Worm (Caenorhabditis elegans) whole organism, L4 larva: Measurements from ENCODE around the gene gex-5.

Source experiments
- F10B5.3 ChIP-seq: sonication (generic microtip); optimal IDR thresholded peaks from 2 replicates; lab custom pipeline; 2016; ENCODE audit warnings: mild to moderate bottlenecking, missing genetic modification characterization, missing compliant biosample characterization
- F26F4.8 ChIP-seq: fragments of 200-800 bp; sonication (Bioruptor generic); conservative IDR thresholded peaks from 2 replicates; pipeline ENCODE4 v1.3.6; 2022; ENCODE audit warnings: missing genetic modification characterization, missing compliant biosample characterization
- F44E2.7 ChIP-seq: fragments of 200-800 bp; sonication (Bioruptor generic); IDR thresholded peaks from 2 replicates; pipeline ENCODE4 v2.1.2; 2022; ENCODE audit warnings: missing genetic modification characterization, missing compliant biosample characterization
- T20F7.1 ChIP-seq: fragments of 200-800 bp; sonication (Bioruptor generic); optimal IDR thresholded peaks from 2 replicates; lab custom pipeline; 2018; ENCODE audit warnings: mild to moderate bottlenecking, missing genetic modification characterization, missing compliant biosample characterization
- Y105C5A.15 ChIP-seq: fragments of 200-800 bp; sonication (Bioruptor generic); IDR thresholded peaks from 2 replicates; pipeline ENCODE4 v1.3.6; 2022; ENCODE audit warnings: missing genetic modification characterization, missing compliant biosample characterization
- ZK546.5 ChIP-seq, 2 experiments: sonication (generic microtip); optimal IDR thresholded peaks; 2 replicates each; lab custom pipeline; 2017; ENCODE audit warnings: missing biosample characterization in 2 of 2, missing genetic modification characterization in 2 of 2
- aha-1 ChIP-seq: fragments of 150-350 bp; peaks from one replicate; lab custom pipeline; 2014; ENCODE audit warnings: missing biosample characterization, missing genetic modification characterization
- ama-1 ChIP-seq: fragments of 150-350 bp; optimal IDR thresholded peaks from 2 replicates; lab custom pipeline; 2014; ENCODE audit warnings: inconsistent platforms, mixed read lengths
- arid-1 ChIP-seq: fragments of 200-800 bp; sonication (Bioruptor generic); conservative IDR thresholded peaks from 2 replicates; pipeline ENCODE4 v1.3.6; 2022; ENCODE audit warnings: missing genetic modification reagents, missing genetic modification characterization, missing compliant biosample characterization
- attf-4 ChIP-seq: sonication (generic microtip); optimal IDR thresholded peaks from 3 replicates; lab custom pipeline; 2017; ENCODE audit warnings: missing biosample characterization, missing genetic modification characterization
- ceh-32 ChIP-seq: sonication (generic microtip); optimal IDR thresholded peaks from 2 replicates; lab custom pipeline; 2016; ENCODE audit warnings: mild to moderate bottlenecking, missing genetic modification characterization, missing compliant biosample characterization; ENCODE audit not compliant: poor library complexity
- ceh-62 ChIP-seq: sonication (generic microtip); optimal IDR thresholded peaks from 2 replicates; lab custom pipeline; 2017; ENCODE audit warnings: missing biosample characterization, missing genetic modification characterization
- cey-2 ChIP-seq: sonication (generic microtip); optimal IDR thresholded peaks from 3 replicates; lab custom pipeline; 2017; ENCODE audit warnings: missing genetic modification characterization, mild to moderate bottlenecking, missing compliant biosample characterization, antibody characterized with exemption, borderline replicate concordance; ENCODE audit not compliant: insufficient read depth
- daf-16 ChIP-seq, 3 experiments: sonication (generic microtip); optimal IDR thresholded peaks; 2 replicates each; lab custom pipeline; 2016 to 2017; ENCODE audit warnings: missing genetic modification characterization in 3 of 3, missing genetic modification reagents in 3 of 3, mild to moderate bottlenecking in 2 of 3, missing compliant biosample characterization in 2 of 3, missing biosample characterization in 1 of 3, moderate library complexity in 1 of 3
- daf-19 ChIP-seq: fragments of 200-800 bp; sonication (Bioruptor generic); conservative IDR thresholded peaks from 2 replicates; pipeline ENCODE4 v1.3.6; 2022; ENCODE audit warnings: missing genetic modification characterization, missing compliant biosample characterization
- daf-8 ChIP-seq: fragments of 200-800 bp; sonication (Bioruptor generic); IDR thresholded peaks from 2 replicates; pipeline ENCODE4 v1.3.6; 2022; ENCODE audit warnings: missing genetic modification characterization, missing compliant biosample characterization
- dmd-6 ChIP-seq: fragments of 200-800 bp; sonication (Bioruptor generic); IDR thresholded peaks from 2 replicates; pipeline ENCODE4 v1.3.6; 2022; ENCODE audit warnings: missing genetic modification reagents, missing genetic modification characterization, missing compliant biosample characterization
- dpl-1 ChIP-seq: fragments of 150-350 bp; optimal IDR thresholded peaks from 2 replicates; lab custom pipeline; 2014; ENCODE audit warnings: missing biosample characterization, missing genetic modification reagents, missing genetic modification characterization
- duxl-1 ChIP-seq: sonication (generic microtip); optimal IDR thresholded peaks from 2 replicates; lab custom pipeline; 2016; ENCODE audit warnings: mild to moderate bottlenecking, missing genetic modification characterization, moderate library complexity, missing compliant biosample characterization; ENCODE audit not compliant: poor library complexity
- fkh-10 ChIP-seq: fragments of 150-350 bp; optimal IDR thresholded peaks from 2 replicates; lab custom pipeline; 2014; ENCODE audit warnings: missing biosample characterization, missing genetic modification reagents, missing genetic modification characterization
- fos-1 ChIP-seq: fragments of 150-350 bp; optimal IDR thresholded peaks from 2 replicates; lab custom pipeline; 2014; ENCODE audit warnings: missing biosample characterization, missing genetic modification characterization
- gei-8 ChIP-seq: fragments of 200-800 bp; sonication (Bioruptor generic); optimal IDR thresholded peaks from 2 replicates; lab custom pipeline; 2018; ENCODE audit warnings: mild to moderate bottlenecking, missing genetic modification characterization, missing compliant biosample characterization
- hlh-11 ChIP-seq: fragments of 200-800 bp; sonication (Bioruptor generic); optimal IDR thresholded peaks from 2 replicates; lab custom pipeline; 2018; ENCODE audit warnings: mild to moderate bottlenecking, missing genetic modification characterization, missing compliant biosample characterization
- hlh-30 ChIP-seq: sonication (generic microtip); optimal IDR thresholded peaks from 2 replicates; lab custom pipeline; 2017; ENCODE audit warnings: antibody characterized with exemption, mild to moderate bottlenecking, missing genetic modification characterization, missing compliant biosample characterization; ENCODE audit not compliant: insufficient read depth
- jun-1 ChIP-seq: fragments of 150-350 bp; optimal IDR thresholded peaks from 2 replicates; lab custom pipeline; 2014; ENCODE audit warnings: missing biosample characterization, missing genetic modification reagents, missing genetic modification characterization
- lin-1 ChIP-seq: fragments of 200-800 bp; sonication (Bioruptor generic); IDR thresholded peaks from 2 replicates; pipeline ENCODE4 v1.3.6; 2022; ENCODE audit warnings: missing genetic modification reagents, missing genetic modification characterization, missing compliant biosample characterization
- lin-13 ChIP-seq: fragments of 150-350 bp; optimal IDR thresholded peaks from 2 replicates; lab custom pipeline; 2014; ENCODE audit warnings: missing biosample characterization, missing genetic modification reagents, missing genetic modification characterization
- lin-15B ChIP-seq: fragments of 150-350 bp; sonication (generic microtip); optimal IDR thresholded peaks from 3 replicates; lab custom pipeline; 2014; ENCODE audit warnings: missing biosample characterization, missing genetic modification characterization
- lsy-2 ChIP-seq, 2 experiments: fragments of 150-350 bp in 1 of 2; sonication (generic microtip) in 1 of 2; optimal IDR thresholded peaks; 2 replicates each; lab custom pipeline; 2014 to 2017; ENCODE audit warnings: missing biosample characterization in 2 of 2, missing genetic modification characterization in 2 of 2
- madf-9 ChIP-seq: fragments of 200-800 bp; sonication (Bioruptor generic); conservative IDR thresholded peaks from 2 replicates; pipeline ENCODE4 v1.3.6; 2022; ENCODE audit warnings: missing genetic modification reagents, missing genetic modification characterization, missing compliant biosample characterization
- mdl-1 ChIP-seq, 2 experiments: fragments of 150-350 bp in 1 of 2; sonication (generic microtip) in 1 of 2; optimal IDR thresholded peaks; 2 replicates each; lab custom pipeline; 2014 to 2017; ENCODE audit warnings: missing biosample characterization in 2 of 2, missing genetic modification characterization in 2 of 2
- mdt-29 ChIP-seq: fragments of 200-800 bp; sonication (Bioruptor generic); IDR thresholded peaks from 2 replicates; pipeline ENCODE4 v1.3.6; 2022; ENCODE audit warnings: missing genetic modification reagents, missing genetic modification characterization, missing compliant biosample characterization
- mxl-2 ChIP-seq: fragments of 200-800 bp; sonication (Bioruptor generic); conservative IDR thresholded peaks from 2 replicates; pipeline ENCODE4 v1.3.6; 2022; ENCODE audit warnings: missing genetic modification reagents, missing genetic modification characterization, missing compliant biosample characterization
- nhr-11 ChIP-seq: fragments of 150-350 bp; optimal IDR thresholded peaks from 2 replicates; lab custom pipeline; 2014; ENCODE audit warnings: missing biosample characterization, missing genetic modification characterization
- nhr-28 ChIP-seq: fragments of 150-350 bp; optimal IDR thresholded peaks from 2 replicates; lab custom pipeline; 2014; ENCODE audit warnings: missing biosample characterization, missing genetic modification characterization
- nhr-41 ChIP-seq: fragments of 200-800 bp; sonication (Bioruptor generic); IDR thresholded peaks from 2 replicates; pipeline ENCODE4 v1.3.6; 2022; ENCODE audit warnings: missing genetic modification reagents, missing genetic modification characterization, missing compliant biosample characterization
- nhr-77 ChIP-seq: fragments of 150-350 bp; optimal IDR thresholded peaks from 2 replicates; lab custom pipeline; 2014; ENCODE audit warnings: missing biosample characterization, missing genetic modification characterization
- saeg-2 ChIP-seq: fragments of 200-800 bp; sonication (Bioruptor generic); IDR thresholded peaks from 2 replicates; pipeline ENCODE4 v1.3.6; 2022; ENCODE audit warnings: missing genetic modification reagents, missing genetic modification characterization, missing compliant biosample characterization
- sdz-12 ChIP-seq: fragments of 200-800 bp; sonication (Bioruptor generic); optimal IDR thresholded peaks from 2 replicates; lab custom pipeline; 2018; ENCODE audit warnings: mild to moderate bottlenecking, missing genetic modification characterization, missing compliant biosample characterization
- snpc-4 ChIP-seq: fragments of 150-350 bp; optimal IDR thresholded peaks from 2 replicates; lab custom pipeline; 2014; ENCODE audit warnings: missing biosample characterization, missing genetic modification characterization
- spr-1 ChIP-seq: sonication (generic microtip); optimal IDR thresholded peaks from 2 replicates; lab custom pipeline; 2016; ENCODE audit warnings: mild to moderate bottlenecking, missing genetic modification characterization, missing compliant biosample characterization
- spr-3 ChIP-seq: fragments of 200-800 bp; sonication (Bioruptor generic); optimal IDR thresholded peaks from 2 replicates; lab custom pipeline; 2018; ENCODE audit warnings: mild to moderate bottlenecking, missing genetic modification characterization, missing compliant biosample characterization
- zag-1 ChIP-seq: fragments of 150-350 bp; optimal IDR thresholded peaks from 2 replicates; lab custom pipeline; 2014; ENCODE audit warnings: missing biosample characterization, missing genetic modification characterization
- zfp-2 ChIP-seq: sonication (generic microtip); optimal IDR thresholded peaks from 2 replicates; lab custom pipeline; 2016; ENCODE audit warnings: mild to moderate bottlenecking, missing genetic modification characterization, missing compliant biosample characterization
- ztf-11 ChIP-seq: fragments of 150-350 bp; optimal IDR thresholded peaks from 2 replicates; lab custom pipeline; 2014; ENCODE audit warnings: missing biosample characterization, missing genetic modification characterization
- ztf-7 ChIP-seq: fragments of 150-350 bp; optimal IDR thresholded peaks from 2 replicates; lab custom pipeline; 2014; ENCODE audit warnings: missing biosample characterization, missing genetic modification characterization

gex-5 gene

ce11 chrIII:4806345-4806744, 24.6 kb upstream of the gex-5 start:
- no peak for TF ChIP-seq mxl-2 (GFP tag; lab: Robert Waterston, UW)
- TF ChIP-seq saeg-2: no peak
- TF ChIP-seq arid-1 (GFP tag; lab: Robert Waterston, UW): no peak
- no peak for TF ChIP-seq jun-1 (tag; lab: Kevin White, UChicago)
- no peak for TF ChIP-seq ceh-62
- TF ChIP-seq hlh-11: no peak

ce11 chrIII:4802707-4803106, 20.9 kb upstream of the gex-5 start, which contains the start of gene metl-5:
Gene metl-5 (plus strand): TSS chrIII:4803007.
- TF ChIP-seq ceh-32 (tag; lab: Kevin White, UChicago) (no peak), ZK546.5 (tag; optimal IDR thresholded peaks at IDR 0.05; lab: Kevin White, UChicago) (no peak), attf-4 (tag; lab: Kevin White, UChicago) (no peak), snpc-4 (no peak), daf-19 (GFP tag; lab: Robert Waterston, UW) (no peak), mdl-1 (tag; optimal IDR thresholded peaks at IDR 0.05; lab: Kevin White, UChicago) (no peak), ama-1 (peak; percentile 9)

DNA sequence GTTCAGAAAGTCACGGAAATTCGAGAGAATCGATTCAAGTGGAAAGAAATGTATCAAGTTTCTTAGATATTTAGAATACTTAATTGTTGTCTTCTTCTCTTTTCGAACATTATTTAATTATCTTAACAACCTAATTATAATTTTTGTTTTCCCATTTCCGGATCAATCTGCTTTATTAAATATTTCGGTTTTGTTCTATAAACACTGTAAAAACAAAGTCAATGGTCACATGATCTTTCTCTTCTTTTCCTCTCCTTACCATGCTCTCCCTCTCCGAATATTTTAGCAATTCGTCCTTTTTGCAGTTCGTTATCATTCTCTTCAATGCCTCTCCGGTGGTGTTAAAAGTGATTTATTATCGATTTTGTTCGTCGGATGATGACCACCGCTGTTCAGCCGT, 14.7 kb upstream of the gex-5 start, which contains the start of gene tag-325:
TSS of gene tag-325 (plus strand) at position 301 of the 400 bp plus-strand sequence.
- no peak for TF ChIP-seq lin-1 (GFP tag; lab: Robert Waterston, UW)
- no peak for TF ChIP-seq nhr-77 (tag; lab: Kevin White, UChicago)
- no peak for TF ChIP-seq snpc-4
- TF ChIP-seq daf-16 (GFP tag; optimal IDR thresholded peaks at IDR 0.05; lab: Kevin White, UChicago): no peak
- peak; percentile 17 for TF ChIP-seq daf-16 (tag; optimal IDR thresholded peaks at IDR 0.05; lab: Kevin White, UChicago)
- peak; percentile 42 for TF ChIP-seq aha-1 (tag; lab: Kevin White, UChicago)
- no peak for TF ChIP-seq F44E2.7 (GFP tag; lab: Robert Waterston, UW)
- no peak for TF ChIP-seq zag-1 (tag; lab: Kevin White, UChicago)
- TF ChIP-seq ztf-11: no peak
- TF ChIP-seq spr-3 (GFP tag; lab: Kevin White, UChicago): no peak
- 0 out of 2 replicates have a peak, but pooled peaks have one; percentile 8 for TF ChIP-seq dmd-6 (GFP tag; lab: Robert Waterston, UW)
- TF ChIP-seq duxl-1 (tag; lab: Kevin White, UChicago): no peak
- TF ChIP-seq nhr-41 (GFP tag; lab: Robert Waterston, UW): no peak
- TF ChIP-seq daf-8 (GFP tag; lab: Robert Waterston, UW): no peak
- no peak for TF ChIP-seq F26F4.8 (GFP tag; lab: Robert Waterston, UW)
- no peak for TF ChIP-seq gei-8
- TF ChIP-seq hlh-30: peak; percentile 32
- TF ChIP-seq T20F7.1 (GFP tag; lab: Kevin White, UChicago): no peak
- peak; percentile 15 for TF ChIP-seq nhr-28 (tag; lab: Kevin White, UChicago)
- no peak for TF ChIP-seq F10B5.3 (tag; lab: Kevin White, UChicago)

- TF ChIP-seq lin-13 (GFP tag; lab: Kevin White, UChicago) (no peak), lsy-2 (tag; optimal IDR thresholded peaks at IDR 0.05; lab: Kevin White, UChicago) (peak; percentile 57 to 80), spr-1 (tag; lab: Kevin White, UChicago) (peak; percentile 1), lin-15B (tag; lab: Kevin White, UChicago) (no peak), madf-9 (GFP tag; lab: Robert Waterston, UW) (0 out of 2 replicates have a peak, but pooled peaks have one; percentile 20), duxl-1 (tag; lab: Kevin White, UChicago) (peak; percentile 48), aha-1 (tag; lab: Kevin White, UChicago) (peak; percentile 7), mdl-1 (tag; optimal IDR thresholded peaks at IDR 0.05; lab: Kevin White, UChicago) (peak in 1 of 2 experiments; percentile 70), zfp-2 (tag; lab: Kevin White, UChicago) (no peak), F44E2.7 (GFP tag; lab: Robert Waterston, UW) (no peak), fkh-10 (GFP tag; lab: Kevin White, UChicago) (peak; percentile 41), Y105C5A.15 (GFP tag; lab: Robert Waterston, UW) (0 out of 2 replicates have a peak, but pooled peaks have one; percentile 6), daf-19 (GFP tag; lab: Robert Waterston, UW) (0 out of 2 replicates have a peak, but pooled peaks have one; percentile 39), ztf-7 (peak; percentile 25), mdt-29 (peak; percentile 17; the same call in 1 of the 2 replicates), nhr-11 (tag; lab: Kevin White, UChicago) (peak; percentile 13), fos-1 (peak; percentile 77), sdz-12 (no peak), hlh-30 (peak; percentile 94), dpl-1 (GFP tag; lab: Kevin White, UChicago) (peak; percentile 62), ama-1 (peak; percentile 9), cey-2 (tag; lab: Kevin White, UChicago) (peak; percentile 24)
These were observed 14.3 kb upstream of the gex-5 start for ce11 chrIII:4796039-4796438.
